Fruit fly (Drosophila melanogaster) whole organism, embryonic: ENCODE measurements around the gene eIF3d2.

Experiments
- CG10274 ChIP-seq: fragments of 200-800 bp; sonication (Bioruptor generic); optimal IDR thresholded peaks from 3 replicates; lab custom pipeline; 2017; ENCODE audit warnings: missing biosample characterization, mild to moderate bottlenecking, missing genetic modification characterization
- CG10321 ChIP-seq: fragments of 200-800 bp; sonication (Bioruptor generic); IDR thresholded peaks from 2 replicates; pipeline ENCODE4 v1.3.6; 2022; ENCODE audit warnings: missing biosample characterization, missing genetic modification characterization
- CG12219 ChIP-seq: fragments of 200-800 bp; sonication (Bioruptor generic); optimal IDR thresholded peaks from 3 replicates; lab custom pipeline; 2018; ENCODE audit warnings: missing biosample characterization, mild to moderate bottlenecking, missing genetic modification characterization
- CG12659 ChIP-seq: fragments of 200-800 bp; sonication (Bioruptor generic); optimal IDR thresholded peaks from 3 replicates; lab custom pipeline; 2017; ENCODE audit warnings: mild to moderate bottlenecking, missing biosample characterization, missing genetic modification reagents, missing genetic modification characterization
- CG12769 ChIP-seq: fragments of 200-800 bp; sonication (Bioruptor generic); optimal IDR thresholded peaks from 2 replicates; lab custom pipeline; 2019; ENCODE audit warnings: missing biosample characterization, mild to moderate bottlenecking, missing genetic modification characterization, moderate library complexity
- CG14965 ChIP-seq: fragments of 200-800 bp; sonication (Bioruptor generic); optimal IDR thresholded peaks from 2 replicates; lab custom pipeline; 2016; ENCODE audit warnings: missing biosample characterization, missing genetic modification characterization, borderline replicate concordance
- CG15696 ChIP-seq: fragments of 200-800 bp; sonication (Bioruptor generic); optimal IDR thresholded peaks from 2 replicates; lab custom pipeline; 2019; ENCODE audit warnings: missing biosample characterization, mild to moderate bottlenecking, missing genetic modification characterization, moderate library complexity
- CG17359 ChIP-seq: fragments of 200-800 bp; sonication (Bioruptor generic); optimal IDR thresholded peaks from 3 replicates; lab custom pipeline; 2018; ENCODE audit warnings: missing biosample characterization, mild to moderate bottlenecking, missing genetic modification characterization, moderate library complexity
- CG18011 ChIP-seq: fragments of 200-800 bp; sonication (Bioruptor generic); optimal IDR thresholded peaks from 2 replicates; lab custom pipeline; 2017; ENCODE audit warnings: missing biosample characterization, missing genetic modification characterization, mild to moderate bottlenecking, moderate library complexity, missing genotype
- CG1832 ChIP-seq: fragments of 200-800 bp; sonication (Bioruptor generic); optimal IDR thresholded peaks from 2 replicates; lab custom pipeline; 2017; ENCODE audit warnings: missing biosample characterization, mild to moderate bottlenecking, missing genetic modification characterization, inconsistent platforms
- CG18619 ChIP-seq: fragments of 200-800 bp; sonication (Bioruptor generic); optimal IDR thresholded peaks from 3 replicates; lab custom pipeline; 2017; ENCODE audit warnings: missing biosample characterization, mild to moderate bottlenecking, missing genetic modification characterization
- CG2120 ChIP-seq: fragments of 200-800 bp; sonication (Bioruptor generic); optimal IDR thresholded peaks from 3 replicates; lab custom pipeline; 2016; ENCODE audit warnings: missing biosample characterization, missing genetic modification characterization
- CG2202 ChIP-seq: fragments of 200-800 bp; sonication (Bioruptor generic); optimal IDR thresholded peaks from 2 replicates; lab custom pipeline; 2018; ENCODE audit warnings: missing biosample characterization, mild to moderate bottlenecking, missing genetic modification characterization
- CG30020 ChIP-seq: fragments of 200-800 bp; optimal IDR thresholded peaks from 2 replicates; lab custom pipeline; 2019; ENCODE audit warnings: missing biosample characterization, mild to moderate bottlenecking, missing genetic modification characterization, moderate library complexity
- CG3163 ChIP-seq: fragments of 200-800 bp; sonication (Bioruptor generic); optimal IDR thresholded peaks from 3 replicates; lab custom pipeline; 2016; ENCODE audit warnings: missing biosample characterization, missing genetic modification characterization
- CG4282 ChIP-seq: fragments of 200-800 bp; sonication (Bioruptor generic); optimal IDR thresholded peaks from 2 replicates; lab custom pipeline; 2016; ENCODE audit warnings: missing biosample characterization, missing genetic modification characterization
- CG5245 ChIP-seq: fragments of 200-800 bp; sonication (Bioruptor generic); optimal IDR thresholded peaks from 3 replicates; lab custom pipeline; 2016; ENCODE audit warnings: missing biosample characterization, missing genetic modification characterization
- CG9817 ChIP-seq: fragments of 200-800 bp; sonication (Bioruptor generic); optimal IDR thresholded peaks from 2 replicates; lab custom pipeline; 2018; ENCODE audit warnings: missing biosample characterization, mild to moderate bottlenecking, missing genetic modification characterization, moderate library complexity
- Chrac-16 ChIP-seq: fragments of 200-800 bp; sonication (Bioruptor generic); optimal IDR thresholded peaks from 3 replicates; lab custom pipeline; 2016; ENCODE audit warnings: missing biosample characterization, missing genetic modification characterization
- D ChIP-seq, 2 experiments: fragments of 200-800 bp in 1 of 2; fragments of >200 bp in 1 of 2; sonication (Bioruptor generic) in 1 of 2; optimal IDR thresholded peaks; 2 replicates in 1 of 2; 3 replicates in 1 of 2; lab custom pipeline; 2017; ENCODE audit warnings: mild to moderate bottlenecking in 1 of 2, missing biosample characterization in 1 of 2, missing genetic modification characterization in 1 of 2, missing genetic modification reagents in 1 of 2
- Deaf1 ChIP-seq: fragments of 200-800 bp; optimal IDR thresholded peaks from 3 replicates; lab custom pipeline; 2019; ENCODE audit warnings: missing biosample characterization, mild to moderate bottlenecking, missing genetic modification characterization, moderate library complexity
- E2f1 ChIP-seq: fragments of 200-800 bp; sonication (Bioruptor generic); IDR thresholded peaks from 2 replicates; pipeline ENCODE4 v1.3.6; 2022; ENCODE audit warnings: missing biosample characterization, missing genetic modification characterization
- Ets65A ChIP-seq: fragments of 200-800 bp; sonication (Bioruptor generic); peaks from one replicate; lab custom pipeline; 2016; ENCODE audit warnings: missing biosample characterization, missing genetic modification characterization
- HLH54F ChIP-seq: fragments of 200-800 bp; sonication (Bioruptor generic); optimal IDR thresholded peaks from 3 replicates; lab custom pipeline; 2016; ENCODE audit warnings: missing biosample characterization, missing genetic modification characterization
- HLHmδ ChIP-seq: fragments of 200-800 bp; sonication (Bioruptor generic); optimal IDR thresholded peaks from 2 replicates; lab custom pipeline; 2018; ENCODE audit warnings: missing biosample characterization, mild to moderate bottlenecking, missing genetic modification characterization, moderate library complexity
- MTF-1 ChIP-seq: fragments of 200-800 bp; sonication (Bioruptor generic); optimal IDR thresholded peaks from 2 replicates; lab custom pipeline; 2018; ENCODE audit warnings: missing biosample characterization, mild to moderate bottlenecking, missing genetic modification characterization, borderline replicate concordance
- Myb ChIP-seq: fragments of 200-800 bp; sonication (Bioruptor generic); optimal IDR thresholded peaks from 2 replicates; lab custom pipeline; 2016; ENCODE audit warnings: missing biosample characterization, missing genetic modification characterization
- Oli ChIP-seq: fragments of 200-800 bp; sonication (Bioruptor generic); optimal IDR thresholded peaks from 2 replicates; lab custom pipeline; 2018; ENCODE audit warnings: missing biosample characterization, mild to moderate bottlenecking, missing genetic modification characterization, moderate library complexity
- Opbp ChIP-seq: fragments of 200-800 bp; sonication (Bioruptor generic); IDR thresholded peaks from 3 replicates; pipeline ENCODE4 v1.3.6; 2022; ENCODE audit warnings: missing biosample characterization, missing genetic modification characterization; ENCODE audit not compliant: partially characterized antibody
- PHDP ChIP-seq: fragments of 200-800 bp; sonication (Bioruptor generic); optimal IDR thresholded peaks from 3 replicates; lab custom pipeline; 2018; ENCODE audit warnings: missing biosample characterization, mild to moderate bottlenecking, missing genetic modification characterization, moderate library complexity
- Spps ChIP-seq: fragments of 200-800 bp; sonication (Bioruptor generic); optimal IDR thresholded peaks from 2 replicates; lab custom pipeline; 2018; ENCODE audit warnings: missing biosample characterization, mild to moderate bottlenecking, missing genetic modification characterization
- Stat92E ChIP-seq, 3 experiments: fragments of >200 bp in 2 of 3; fragments of 200-800 bp in 1 of 3; sonication (Bioruptor generic) in 1 of 3; optimal IDR thresholded peaks; 2 replicates each; lab custom pipeline; 2017 to 2019; ENCODE audit warnings: missing biosample characterization in 3 of 3, missing genetic modification characterization in 3 of 3, mild to moderate bottlenecking in 1 of 3, moderate library complexity in 1 of 3
- ap ChIP-seq: fragments of 200-800 bp; sonication (Bioruptor generic); IDR thresholded peaks from 2 replicates; pipeline ENCODE4 v1.3.6; 2022; ENCODE audit warnings: missing biosample characterization, missing genetic modification characterization
- bigmax ChIP-seq: fragments of 200-800 bp; sonication (Bioruptor generic); optimal IDR thresholded peaks from 2 replicates; lab custom pipeline; 2018; ENCODE audit warnings: missing biosample characterization, mild to moderate bottlenecking, missing genetic modification characterization
- emc ChIP-seq: fragments of 200-800 bp; sonication (Bioruptor generic); optimal IDR thresholded peaks from 2 replicates; lab custom pipeline; 2016; ENCODE audit warnings: missing biosample characterization, missing genetic modification characterization
- ftz-f1 ChIP-seq: fragments of 200-800 bp; sonication (Bioruptor generic); optimal IDR thresholded peaks from 2 replicates; lab custom pipeline; 2016; ENCODE audit warnings: missing biosample characterization, missing genetic modification characterization
- hbn ChIP-seq: fragments of 200-800 bp; sonication (Bioruptor generic); IDR thresholded peaks from 2 replicates; pipeline ENCODE4 v1.3.6; 2022; ENCODE audit warnings: missing biosample characterization, missing genetic modification characterization; ENCODE audit not compliant: partially characterized antibody
- lbe ChIP-seq: fragments of 200-800 bp; sonication (Bioruptor generic); optimal IDR thresholded peaks from 2 replicates; lab custom pipeline; 2016; ENCODE audit warnings: missing biosample characterization, mild to moderate bottlenecking, missing genetic modification characterization
- lmd ChIP-seq: fragments of 200-800 bp; sonication (Bioruptor generic); IDR thresholded peaks from 2 replicates; pipeline ENCODE4 v1.3.6; 2022; ENCODE audit warnings: missing biosample characterization, missing genetic modification characterization
- lov ChIP-seq, 2 experiments: fragments of 200-800 bp in 1 of 2; fragments of >200 bp in 1 of 2; sonication (Bioruptor generic) in 1 of 2; IDR thresholded peaks in 1 of 2; optimal IDR thresholded peaks in 1 of 2; 2 replicates in 1 of 2; 3 replicates in 1 of 2; pipeline versions ENCODE4 v1.3.6 to Lab custom; 2017 to 2022; ENCODE audit warnings: missing biosample characterization in 1 of 2, missing genetic modification characterization in 1 of 2
- pho ChIP-seq: fragments of 200-800 bp; sonication (Bioruptor generic); optimal IDR thresholded peaks from 2 replicates; lab custom pipeline; 2016; ENCODE audit warnings: missing biosample characterization, missing genetic modification characterization
- sc ChIP-seq, 3 experiments: fragments of >200 bp in 2 of 3; fragments of 200-800 bp in 1 of 3; sonication (Bioruptor generic) in 1 of 3; optimal IDR thresholded peaks; 2 replicates in 2 of 3; 3 replicates in 1 of 3; lab custom pipeline; 2017; ENCODE audit warnings: mild to moderate bottlenecking in 1 of 3, missing biosample characterization in 1 of 3, missing genetic modification characterization in 1 of 3, missing genetic modification reagents in 1 of 3
- shn ChIP-seq: fragments of 200-800 bp; sonication (Bioruptor generic); optimal IDR thresholded peaks from 3 replicates; lab custom pipeline; 2016; ENCODE audit warnings: missing biosample characterization, missing genetic modification characterization
- sqz ChIP-seq: fragments of 200-800 bp; sonication (Bioruptor generic); optimal IDR thresholded peaks from 3 replicates; lab custom pipeline; 2018; ENCODE audit warnings: missing biosample characterization, mild to moderate bottlenecking, missing genetic modification characterization
- ttk ChIP-seq: fragments of 200-800 bp; sonication (Bioruptor generic); IDR thresholded peaks from 2 replicates; pipeline ENCODE4 v2.1.2; 2022; ENCODE audit warnings: missing biosample characterization, missing genetic modification characterization
- unpg ChIP-seq: fragments of 200-800 bp; sonication (Bioruptor generic); optimal IDR thresholded peaks from 3 replicates; lab custom pipeline; 2018; ENCODE audit warnings: missing biosample characterization, mild to moderate bottlenecking, missing genetic modification characterization, moderate library complexity
- zen ChIP-seq: fragments of 200-800 bp; sonication (Bioruptor generic); optimal IDR thresholded peaks from 3 replicates; lab custom pipeline; 2018; ENCODE audit warnings: missing biosample characterization, mild to moderate bottlenecking, missing genetic modification characterization, moderate library complexity

eIF3d2 gene

DNA sequence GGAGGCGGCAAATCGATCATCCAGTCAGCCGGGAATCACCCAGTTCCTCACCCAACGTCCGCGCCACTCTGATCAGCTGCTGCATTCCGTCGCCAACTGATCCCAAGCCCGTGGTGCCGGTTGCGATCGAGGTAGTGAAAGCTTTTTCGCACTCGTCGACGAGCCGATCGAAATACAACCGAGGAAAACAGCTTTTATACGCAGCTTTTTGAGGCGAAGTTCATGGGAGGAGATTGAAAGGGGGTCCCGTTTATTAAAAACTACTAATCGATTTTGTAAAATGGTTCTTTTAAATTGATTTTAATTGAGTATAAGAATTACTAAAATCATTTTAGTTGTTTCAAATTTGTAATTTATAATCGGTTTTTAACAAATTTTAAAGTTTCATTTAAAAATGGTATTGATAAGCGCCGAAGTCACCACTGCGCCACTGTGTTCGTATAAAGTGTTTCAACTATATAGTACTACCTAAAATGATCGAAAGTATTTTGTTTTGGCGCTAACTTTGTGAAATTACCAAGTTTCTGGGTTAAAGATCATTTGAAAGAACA lies 26.6 kb upstream of the eIF3d2 start, which contains the start of gene CG4860 (continued):
- TF ChIP-seq Stat92E (GFP tag; optimal IDR thresholded peaks at IDR 0.05; lab: Kevin White, UChicago), result no peak
- TF ChIP-seq hbn, result no peak
- TF ChIP-seq sqz (GFP tag; lab: Kevin White, UChicago), result no peak
- peak; percentile 90 for TF ChIP-seq lmd (GFP tag; lab: Robert Waterston, UW)
- peak; percentile 26 for TF ChIP-seq zen
- TF ChIP-seq CG18619 (GFP tag; lab: Kevin White, UChicago), result peak; percentile 85
- peak; percentile 60 for TF ChIP-seq Myb (GFP tag; lab: Kevin White, UChicago)
- TF ChIP-seq CG9817, result peak; percentile 92
- peak; percentile 57 for TF ChIP-seq CG2202 (tag; lab: Kevin White, UChicago)
- peak; percentile 98 for TF ChIP-seq Ets65A (GFP tag; lab: Kevin White, UChicago)
- peak; percentile 85 for TF ChIP-seq Chrac-16 (GFP tag; lab: Kevin White, UChicago)
- peak; percentile 75 for TF ChIP-seq CG12769 (tag; lab: Kevin White, UChicago)
- peak; percentile 6 for TF ChIP-seq Spps (tag; lab: Kevin White, UChicago)
- no peak for TF ChIP-seq bigmax
- no peak for TF ChIP-seq CG30020 (tag; lab: Kevin White, UChicago)
- TF ChIP-seq PHDP, result peak; percentile 94
- TF ChIP-seq Opbp (GFP tag; lab: Robert Waterston, UW), result no peak
- TF ChIP-seq MTF-1, result no peak
- TF ChIP-seq Deaf1 (tag; lab: Kevin White, UChicago), result peak; percentile 94
- peak; percentile 85 for TF ChIP-seq lbe (GFP tag; lab: Kevin White, UChicago)
- peak; percentile 96 for TF ChIP-seq CG2120 (GFP tag; lab: Kevin White, UChicago)
- peak; percentile 73 for TF ChIP-seq ap (GFP tag; lab: Robert Waterston, UW)
- peak; percentile 32 for TF ChIP-seq CG15696 (tag; lab: Kevin White, UChicago)
- TF ChIP-seq D (optimal IDR thresholded peaks at IDR 0.05; lab: Kevin White, UChicago), result no peak
- peak; percentile 66 for TF ChIP-seq D (GFP tag; optimal IDR thresholded peaks at IDR 0.05; lab: Kevin White, UChicago)
- peak; percentile 64 for TF ChIP-seq shn (GFP tag; lab: Kevin White, UChicago)
- peak; percentile 89 for TF ChIP-seq E2f1 (GFP tag; lab: Robert Waterston, UW)
- peak; percentile 66 for TF ChIP-seq CG10274
- TF ChIP-seq lov (optimal IDR thresholded peaks at IDR 0.05; lab: Kevin White, UChicago), result no peak
- TF ChIP-seq lov (GFP tag; IDR thresholded peaks at IDR 0.05; lab: Robert Waterston, UW), result 0 out of 3 replicates have a peak, but pooled peaks have one; percentile 16
- TF ChIP-seq CG12219, result peak; percentile 70
- TF ChIP-seq HLHmδ (GFP tag; lab: Kevin White, UChicago), result no peak
- peak; percentile 56 for TF ChIP-seq ftz-f1
- peak; percentile 88 for TF ChIP-seq Oli (tag; lab: Kevin White, UChicago)
- TF ChIP-seq CG12659 (GFP tag; lab: Kevin White, UChicago), result peak; percentile 91
- peak; percentile 85 for TF ChIP-seq pho (GFP tag; lab: Kevin White, UChicago)
- TF ChIP-seq CG18011 (GFP tag; lab: Kevin White, UChicago), result peak; percentile 79
- peak; percentile 81 for TF ChIP-seq CG5245 (GFP tag; lab: Kevin White, UChicago)
- peak; percentile 93 for TF ChIP-seq unpg (GFP tag; lab: Kevin White, UChicago)
- TF ChIP-seq CG1832, result no peak
- peak; percentile 89 for TF ChIP-seq HLH54F (GFP tag; lab: Kevin White, UChicago)
- peak; percentile 45 for TF ChIP-seq CG3163 (GFP tag; lab: Kevin White, UChicago)
- peak; percentile 49 for TF ChIP-seq CG4282 (GFP tag; lab: Kevin White, UChicago)
- no peak for TF ChIP-seq CG14965 (GFP tag; lab: Kevin White, UChicago)
- peak; percentile 83 for TF ChIP-seq ttk (GFP tag; lab: Robert Waterston, UW)
- peak; percentile 83 for TF ChIP-seq CG17359 (tag; lab: Kevin White, UChicago)
- peak; percentile 60 for TF ChIP-seq CG10321 (GFP tag; lab: Robert Waterston, UW)
- TF ChIP-seq sc (optimal IDR thresholded peaks at IDR 0.05; lab: Kevin White, UChicago), result no peak
- peak; percentile 33 for TF ChIP-seq sc (GFP tag; optimal IDR thresholded peaks at IDR 0.05; lab: Kevin White, UChicago)
- TF ChIP-seq emc (GFP tag; lab: Kevin White, UChicago), result peak; percentile 73
